Fruit fly (Drosophila melanogaster) whole organism, embryonic: ENCODE results near the gene CstF64.

Experiments
- CG5180 ChIP-seq: fragments of 200-800 bp; sonication (Bioruptor generic); optimal IDR thresholded peaks from 3 replicates; lab custom pipeline; 2017; ENCODE audit warnings: missing biosample characterization, missing genetic modification characterization, mild to moderate bottlenecking, moderate library complexity, missing genetic modification reagents
- Deaf1 ChIP-seq: fragments of 200-800 bp; optimal IDR thresholded peaks from 3 replicates; lab custom pipeline; 2019; ENCODE audit warnings: missing biosample characterization, mild to moderate bottlenecking, missing genetic modification characterization, moderate library complexity
- Hey ChIP-seq: fragments of 200-800 bp; sonication (Bioruptor generic); optimal IDR thresholded peaks from 3 replicates; lab custom pipeline; 2018; ENCODE audit warnings: missing biosample characterization, mild to moderate bottlenecking, missing genetic modification characterization
- abd-A ChIP-seq: fragments of 200-800 bp; sonication (Bioruptor generic); optimal IDR thresholded peaks from 3 replicates; lab custom pipeline; 2019; ENCODE audit warnings: missing biosample characterization, mild to moderate bottlenecking, missing genetic modification characterization, moderate library complexity
- al ChIP-seq: fragments of 200-800 bp; sonication (Bioruptor generic); IDR thresholded peaks from 2 replicates; pipeline ENCODE4 v1.3.6; 2022; ENCODE audit warnings: missing biosample characterization, missing genetic modification characterization
- fu2 ChIP-seq: fragments of 200-800 bp; sonication (Bioruptor generic); optimal IDR thresholded peaks from 2 replicates; lab custom pipeline; 2016; ENCODE audit warnings: missing biosample characterization, missing genetic modification characterization
- pros ChIP-seq: fragments of 200-800 bp; sonication (Bioruptor generic); optimal IDR thresholded peaks from 3 replicates; lab custom pipeline; 2019; ENCODE audit warnings: missing biosample characterization, mild to moderate bottlenecking, missing genetic modification characterization, moderate library complexity
- run ChIP-seq: fragments of 200-800 bp; sonication (Bioruptor generic); optimal IDR thresholded peaks from 3 replicates; lab custom pipeline; 2018; ENCODE audit warnings: missing biosample characterization, mild to moderate bottlenecking, missing genetic modification characterization
- wor ChIP-seq: fragments of 200-800 bp; sonication (Bioruptor generic); IDR thresholded peaks from 2 replicates; pipeline ENCODE4 v1.3.6; 2022; ENCODE audit warnings: missing biosample characterization, missing genetic modification characterization

Gene CstF64

DNA sequence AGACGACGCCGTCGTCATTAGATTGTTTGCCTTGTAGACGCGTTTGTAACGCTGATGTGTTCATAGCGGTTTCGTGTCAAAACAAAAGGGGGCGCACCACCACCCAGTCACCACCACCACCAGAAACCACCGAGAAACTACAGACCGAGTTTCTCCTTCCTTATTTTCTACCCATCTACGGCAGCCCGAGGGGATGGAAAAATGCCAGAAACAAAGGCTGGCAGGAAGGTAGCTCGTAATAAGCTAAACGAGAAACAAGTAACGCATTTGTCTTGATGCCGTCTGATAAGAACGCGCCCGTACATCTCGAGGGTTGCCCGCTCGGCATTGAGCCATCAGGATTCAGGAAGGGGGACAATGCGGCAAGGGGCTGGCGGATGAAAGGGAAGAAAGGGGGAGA, 48.1 kb downstream of the CstF64 start:
- TF ChIP-seq al (GFP tag; lab: Robert Waterston, UW) (no peak), CG5180 (GFP tag; lab: Kevin White, UChicago) (no peak), fu2 (no peak), pros (GFP tag; lab: Kevin White, UChicago) (peak; percentile 75), wor (GFP tag; lab: Robert Waterston, UW) (no peak), run (tag; lab: Kevin White, UChicago) (peak; percentile 11), Hey (tag; lab: Kevin White, UChicago) (peak; percentile 58), Deaf1 (tag; lab: Kevin White, UChicago) (no peak), abd-A (tag; lab: Kevin White, UChicago) (peak; percentile 79)
